Worm (Caenorhabditis elegans): ENCODE measurements around the gene srx-86.

srx-86 gene

ce11 chrV:11533365-11533949 lies 29.3 kb upstream of the srx-86 start:
- TF ChIP-seq ets-7 (tag; optimal IDR thresholded peaks at IDR 0.05) (no peak), scrt-1 (GFP tag; IDR thresholded peaks at IDR 0.05) (no peak), hmbx-1 (tag; optimal IDR thresholded peaks at IDR 0.05) (no peak), tra-4 (tag; optimal IDR thresholded peaks at IDR 0.05) (no peak), F13C5.2 (tag; optimal IDR thresholded peaks at IDR 0.05) (no peak), flt-1 (GFP tag; IDR thresholded peaks at IDR 0.05) (no peak), tbx-11 (GFP tag; IDR thresholded peaks at IDR 0.05) (no peak), tbx-37 (GFP tag; conservative IDR thresholded peaks at IDR 0.05) (no peak), ceh-13 (GFP tag; optimal IDR thresholded peaks at IDR 0.05) (no peak), sea-1 (GFP tag; conservative IDR thresholded peaks at IDR 0.05) (no peak), ama-1 (optimal IDR thresholded peaks at IDR 0.05) (no peak), B0310.2 (tag; optimal IDR thresholded peaks at IDR 0.05) (no peak)

- TF ChIP-seq ama-1 (optimal IDR thresholded peaks at IDR 0.05) (no peak), hnd-1 (tag; optimal IDR thresholded peaks at IDR 0.05) (no peak), tbx-37 (GFP tag; conservative IDR thresholded peaks at IDR 0.05) (no peak), hmbx-1 (tag; optimal IDR thresholded peaks at IDR 0.05) (no peak), sea-1 (GFP tag; conservative IDR thresholded peaks at IDR 0.05) (no peak), F13C5.2 (tag; optimal IDR thresholded peaks at IDR 0.05) (no peak), tra-4 (tag; optimal IDR thresholded peaks at IDR 0.05) (no peak), tbx-11 (GFP tag; IDR thresholded peaks at IDR 0.05) (no peak), aly-1 (tag; optimal IDR thresholded peaks at IDR 0.05) (no peak), ceh-36 (tag; optimal IDR thresholded peaks at IDR 0.05) (no peak)
Measured at ce11 chrV:11534495-11535189, 28.1 kb upstream of the srx-86 start.

DNA sequence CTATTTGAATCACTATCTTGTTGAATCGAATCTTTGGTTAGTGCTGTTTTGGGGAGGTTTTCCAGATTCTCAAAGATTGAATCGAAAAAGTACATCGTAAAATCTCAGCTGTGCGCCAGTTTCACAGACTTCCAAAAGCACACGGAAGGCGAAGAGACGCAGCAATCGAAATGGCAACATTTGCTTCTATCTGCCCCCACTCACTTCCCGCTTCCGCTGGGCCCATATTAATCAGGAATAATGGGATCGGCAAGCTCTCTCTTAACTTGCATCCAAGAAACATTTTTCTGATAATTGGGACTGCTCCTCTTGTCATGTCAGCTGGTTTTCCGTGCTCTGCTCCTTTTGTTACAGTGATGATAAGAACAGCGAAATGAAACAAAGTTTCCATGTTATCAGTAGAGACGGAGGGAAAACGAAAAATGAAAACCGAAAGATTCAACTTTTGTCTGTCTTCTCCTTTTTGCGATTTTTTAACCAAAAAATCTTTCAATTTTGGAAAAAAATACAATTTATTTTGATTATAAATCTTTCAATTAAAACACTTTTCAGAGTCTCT lies 27.2 kb upstream of the srx-86 start:
- TF ChIP-seq tra-4 (tag; optimal IDR thresholded peaks at IDR 0.05) (no peak), B0310.2 (tag; optimal IDR thresholded peaks at IDR 0.05) (no peak), ets-7 (tag; optimal IDR thresholded peaks at IDR 0.05) (no peak), aly-1 (tag; optimal IDR thresholded peaks at IDR 0.05) (no peak), hnd-1 (tag; optimal IDR thresholded peaks at IDR 0.05) (no peak)

DNA sequence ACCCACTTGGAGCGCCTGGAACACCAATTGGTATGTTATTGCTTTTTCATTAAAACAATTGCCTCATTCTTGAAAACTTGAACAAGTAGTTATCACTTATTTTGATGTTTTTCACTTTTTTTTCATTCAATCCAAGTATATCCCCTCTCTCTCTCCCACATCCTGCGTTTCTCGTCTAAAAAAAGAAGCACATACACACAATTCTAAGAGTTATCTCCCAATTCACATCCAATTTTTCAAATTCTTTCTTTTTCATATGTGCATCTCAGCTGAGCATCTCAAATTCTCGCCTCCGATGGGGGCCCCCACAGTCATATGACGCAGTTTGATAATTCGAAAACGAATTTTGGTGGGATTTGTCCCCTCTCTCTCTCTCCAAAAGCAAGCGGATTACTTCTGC lies 26.1 kb upstream of the srx-86 start:
- no peak for TF ChIP-seq tbx-11 (GFP tag; IDR thresholded peaks at IDR 0.05)
- no peak for TF ChIP-seq hmg-4 (GFP tag; optimal IDR thresholded peaks at IDR 0.05)
- TF ChIP-seq sea-1 (GFP tag; conservative IDR thresholded peaks at IDR 0.05), result no peak
- no peak for TF ChIP-seq tbx-37 (GFP tag; conservative IDR thresholded peaks at IDR 0.05)
- TF ChIP-seq hmbx-1 (tag; optimal IDR thresholded peaks at IDR 0.05), result no peak
- TF ChIP-seq scrt-1 (GFP tag; IDR thresholded peaks at IDR 0.05), result no peak
- no peak for TF ChIP-seq aly-1 (tag; optimal IDR thresholded peaks at IDR 0.05)
- no peak for TF ChIP-seq pes-1 (GFP tag; IDR thresholded peaks at IDR 0.05)
- no peak for TF ChIP-seq ceh-36 (tag; optimal IDR thresholded peaks at IDR 0.05)
- no peak for TF ChIP-seq ama-1 (optimal IDR thresholded peaks at IDR 0.05)
- no peak for TF ChIP-seq hnd-1 (tag; optimal IDR thresholded peaks at IDR 0.05)
- TF ChIP-seq ceh-13 (GFP tag; optimal IDR thresholded peaks at IDR 0.05), result no peak
- no peak for TF ChIP-seq flt-1 (GFP tag; IDR thresholded peaks at IDR 0.05)

ce11 chrV:11539502-11539901 lies 23.2 kb upstream of the srx-86 start:
- TF ChIP-seq hmbx-1 (tag; optimal IDR thresholded peaks at IDR 0.05), result no peak
- no peak for TF ChIP-seq tbx-37 (GFP tag; conservative IDR thresholded peaks at IDR 0.05)
- no peak for TF ChIP-seq B0310.2 (tag; optimal IDR thresholded peaks at IDR 0.05)
- no peak for TF ChIP-seq pes-1 (GFP tag; IDR thresholded peaks at IDR 0.05)
- TF ChIP-seq hnd-1 (tag; optimal IDR thresholded peaks at IDR 0.05), result no peak
- TF ChIP-seq tra-4 (tag; optimal IDR thresholded peaks at IDR 0.05), result no peak
- no peak for TF ChIP-seq ets-7 (tag; optimal IDR thresholded peaks at IDR 0.05)
- no peak for TF ChIP-seq hmg-4 (GFP tag; optimal IDR thresholded peaks at IDR 0.05)
- no peak for TF ChIP-seq scrt-1 (GFP tag; IDR thresholded peaks at IDR 0.05)
- TF ChIP-seq tbx-11 (GFP tag; IDR thresholded peaks at IDR 0.05), result no peak
- no peak for TF ChIP-seq ceh-36 (tag; optimal IDR thresholded peaks at IDR 0.05)
- TF ChIP-seq flt-1 (GFP tag; IDR thresholded peaks at IDR 0.05), result no peak

ce11 chrV:11541284-11541683 lies 21.5 kb upstream of the srx-86 start:
- no peak for TF ChIP-seq ceh-13 (GFP tag; optimal IDR thresholded peaks at IDR 0.05)
- no peak for TF ChIP-seq scrt-1 (GFP tag; IDR thresholded peaks at IDR 0.05)
- no peak for TF ChIP-seq hmbx-1 (tag; optimal IDR thresholded peaks at IDR 0.05)
- no peak for TF ChIP-seq aly-1 (tag; optimal IDR thresholded peaks at IDR 0.05)
- no peak for TF ChIP-seq pes-1 (GFP tag; IDR thresholded peaks at IDR 0.05)
- no peak for TF ChIP-seq tbx-11 (GFP tag; IDR thresholded peaks at IDR 0.05)

DNA sequence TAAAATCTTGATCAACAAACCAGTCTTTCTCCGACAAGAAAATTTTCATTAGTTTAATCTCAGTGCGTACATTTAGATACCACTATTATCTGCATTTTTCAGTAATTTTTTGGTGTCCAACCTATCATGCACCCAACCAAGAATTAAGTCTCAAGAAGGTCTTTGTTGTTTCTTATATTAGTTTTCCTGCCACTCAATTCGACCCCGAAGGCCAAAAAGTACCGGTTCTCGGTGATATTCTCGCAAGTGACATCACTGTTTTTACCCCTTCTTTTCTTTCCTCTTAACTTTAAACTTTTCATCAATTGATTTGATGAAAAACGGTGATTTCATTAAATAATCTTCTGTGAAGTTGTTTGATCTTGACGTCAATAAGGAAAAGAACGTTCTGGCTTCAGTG lies 19.2 kb upstream of the srx-86 start, which contains the start of gene F38B7.2:
TSS of gene F38B7.2 (plus strand) at position 400 of the 400 bp plus-strand sequence.
- TF ChIP-seq aly-1 (tag; optimal IDR thresholded peaks at IDR 0.05) (no peak), ama-1 (optimal IDR thresholded peaks at IDR 0.05) (no peak), tra-4 (tag; optimal IDR thresholded peaks at IDR 0.05) (no peak), sea-1 (GFP tag; conservative IDR thresholded peaks at IDR 0.05) (no peak), hmbx-1 (tag; optimal IDR thresholded peaks at IDR 0.05) (no peak), ets-7 (tag; optimal IDR thresholded peaks at IDR 0.05) (no peak), ceh-13 (GFP tag; optimal IDR thresholded peaks at IDR 0.05) (no peak), tbx-11 (GFP tag; IDR thresholded peaks at IDR 0.05) (no peak), F13C5.2 (tag; optimal IDR thresholded peaks at IDR 0.05) (no peak)

- TF ChIP-seq hnd-1 (tag; optimal IDR thresholded peaks at IDR 0.05), result no peak
- TF ChIP-seq scrt-1 (GFP tag; IDR thresholded peaks at IDR 0.05), result no peak
- no peak for TF ChIP-seq tra-4 (tag; optimal IDR thresholded peaks at IDR 0.05)
- TF ChIP-seq flt-1 (GFP tag; IDR thresholded peaks at IDR 0.05), result no peak
- TF ChIP-seq ama-1 (optimal IDR thresholded peaks at IDR 0.05), result no peak
- TF ChIP-seq tbx-11 (GFP tag; IDR thresholded peaks at IDR 0.05), result no peak
- TF ChIP-seq pes-1 (GFP tag; IDR thresholded peaks at IDR 0.05), result no peak
- TF ChIP-seq ceh-13 (GFP tag; optimal IDR thresholded peaks at IDR 0.05), result no peak
Measured at ce11 chrV:11545227-11545626, 17.5 kb upstream of the srx-86 start, which contains the start of gene F38B7.10. Gene F38B7.10 (plus strand): TSS chrV:11545527.
